Fruit fly (Drosophila melanogaster) whole organism, embryonic: ENCODE measurements around the gene Ctl1.

Source experiments
- Atf-2 ChIP-seq: fragments of 200-800 bp; sonication (Bioruptor generic); optimal IDR thresholded peaks from 2 replicates; lab custom pipeline; 2016; ENCODE audit warnings: missing biosample characterization, missing genetic modification characterization
- Atf3 ChIP-seq: fragments of 200-800 bp; sonication (Bioruptor generic); optimal IDR thresholded peaks from 3 replicates; lab custom pipeline; 2016; ENCODE audit warnings: missing biosample characterization, missing genetic modification characterization
- Bdp1 ChIP-seq: fragments of 200-800 bp; sonication (Bioruptor generic); optimal IDR thresholded peaks from 3 replicates; lab custom pipeline; 2016; ENCODE audit warnings: missing biosample characterization, missing genetic modification characterization
- Blimp-1 ChIP-seq: fragments of 200-800 bp; sonication (Bioruptor generic); optimal IDR thresholded peaks from 3 replicates; lab custom pipeline; 2018; ENCODE audit warnings: missing biosample characterization, missing genetic modification characterization, mild to moderate bottlenecking, moderate library complexity, missing genetic modification reagents
- CG1024 ChIP-seq: fragments of 200-800 bp; sonication (Bioruptor generic); IDR thresholded peaks from 2 replicates; pipeline ENCODE4 v1.3.6; 2022; ENCODE audit warnings: missing biosample characterization, missing genetic modification characterization
- CG10321 ChIP-seq: fragments of 200-800 bp; sonication (Bioruptor generic); IDR thresholded peaks from 2 replicates; pipeline ENCODE4 v1.3.6; 2022; ENCODE audit warnings: missing biosample characterization, missing genetic modification characterization
- CG11696 ChIP-seq: fragments of 200-800 bp; sonication (Bioruptor generic); IDR thresholded peaks from 2 replicates; pipeline ENCODE4 v1.3.6; 2022; ENCODE audit warnings: missing biosample characterization, missing genetic modification characterization
- CG1233 ChIP-seq: fragments of 200-800 bp; sonication (Bioruptor generic); optimal IDR thresholded peaks from 4 replicates; lab custom pipeline; 2018; ENCODE audit warnings: missing biosample characterization, mild to moderate bottlenecking, missing genetic modification characterization
- CG18619 ChIP-seq: fragments of 200-800 bp; sonication (Bioruptor generic); optimal IDR thresholded peaks from 3 replicates; lab custom pipeline; 2017; ENCODE audit warnings: missing biosample characterization, mild to moderate bottlenecking, missing genetic modification characterization
- CG2129 ChIP-seq: fragments of 200-800 bp; sonication (Bioruptor generic); IDR thresholded peaks from 2 replicates; pipeline ENCODE4 v1.3.6; 2022; ENCODE audit warnings: missing biosample characterization, missing genetic modification characterization; ENCODE audit not compliant: partially characterized antibody
- CG2712 ChIP-seq: fragments of 200-800 bp; optimal IDR thresholded peaks from 3 replicates; lab custom pipeline; 2019; ENCODE audit warnings: missing biosample characterization, mild to moderate bottlenecking, missing genetic modification characterization, moderate library complexity
- CG34224 ChIP-seq: fragments of 200-800 bp; sonication (Bioruptor generic); IDR thresholded peaks from 3 replicates; pipeline ENCODE4 v1.3.6; 2022; ENCODE audit warnings: missing biosample characterization, missing genetic modification characterization; ENCODE audit not compliant: partially characterized antibody
- CG3995 ChIP-seq: fragments of 200-800 bp; sonication (Bioruptor generic); optimal IDR thresholded peaks from 3 replicates; lab custom pipeline; 2016; ENCODE audit warnings: missing biosample characterization, missing genetic modification characterization
- CG4854 ChIP-seq: fragments of 200-800 bp; sonication (Bioruptor generic); optimal IDR thresholded peaks from 2 replicates; lab custom pipeline; 2016; ENCODE audit warnings: missing biosample characterization, missing genetic modification characterization, inconsistent platforms
- CG7357 ChIP-seq: fragments of 200-800 bp; sonication (Bioruptor generic); IDR thresholded peaks from 3 replicates; pipeline ENCODE4 v1.3.6; 2022; ENCODE audit warnings: missing biosample characterization, missing genetic modification characterization
- CG7839 ChIP-seq: fragments of 200-800 bp; sonication (Bioruptor generic); optimal IDR thresholded peaks from 3 replicates; lab custom pipeline; 2018; ENCODE audit warnings: missing biosample characterization, mild to moderate bottlenecking, missing genetic modification characterization, moderate library complexity
- CG9609 ChIP-seq: fragments of 200-800 bp; sonication (Bioruptor generic); optimal IDR thresholded peaks from 3 replicates; lab custom pipeline; 2016; ENCODE audit warnings: missing biosample characterization, missing genetic modification characterization
- E2f2 ChIP-seq: fragments of 200-800 bp; sonication (Bioruptor generic); IDR thresholded peaks from 2 replicates; pipeline ENCODE4 v1.3.6; 2022; ENCODE audit warnings: missing biosample characterization, missing genetic modification characterization
- Hr78 ChIP-seq, 2 experiments: fragments of 200-800 bp in 1 of 2; fragments of >200 bp in 1 of 2; sonication (Bioruptor generic) in 1 of 2; optimal IDR thresholded peaks; 2 replicates each; lab custom pipeline; 2017 to 2019; ENCODE audit warnings: missing biosample characterization in 2 of 2, missing genetic modification characterization in 2 of 2, mild to moderate bottlenecking in 1 of 2, moderate library complexity in 1 of 2
- Lhr ChIP-seq: fragments of 200-800 bp; sonication (Bioruptor generic); optimal IDR thresholded peaks from 3 replicates; lab custom pipeline; 2017; ENCODE audit warnings: mild to moderate bottlenecking, missing biosample characterization, missing genetic modification reagents, missing genetic modification characterization
- NK7.1 ChIP-seq: fragments of 200-800 bp; sonication (Bioruptor generic); optimal IDR thresholded peaks from 3 replicates; lab custom pipeline; 2016; ENCODE audit warnings: missing biosample characterization, missing genetic modification characterization
- NfI ChIP-seq: fragments of 200-800 bp; sonication (Bioruptor generic); optimal IDR thresholded peaks from 3 replicates; lab custom pipeline; 2018; ENCODE audit warnings: missing biosample characterization, mild to moderate bottlenecking, missing genetic modification characterization, moderate library complexity
- Sox102F ChIP-seq: fragments of 200-800 bp; sonication (Bioruptor generic); optimal IDR thresholded peaks from 2 replicates; lab custom pipeline; 2018; ENCODE audit warnings: missing biosample characterization, mild to moderate bottlenecking, missing genetic modification characterization, moderate library complexity
- ash1 ChIP-seq: fragments of 200-800 bp; sonication (Bioruptor generic); optimal IDR thresholded peaks from 2 replicates; lab custom pipeline; 2018; ENCODE audit warnings: missing biosample characterization, mild to moderate bottlenecking, missing genetic modification characterization
- bbx ChIP-seq: fragments of 200-800 bp; sonication (Bioruptor generic); IDR thresholded peaks from 2 replicates; pipeline ENCODE4 v1.3.6; 2022; ENCODE audit warnings: missing biosample characterization, missing genetic modification characterization; ENCODE audit not compliant: partially characterized antibody
- bowl ChIP-seq: fragments of 200-800 bp; sonication (Bioruptor generic); IDR thresholded peaks from 2 replicates; pipeline ENCODE4 v1.3.6; 2022; ENCODE audit warnings: missing biosample characterization, missing genetic modification characterization
- dan ChIP-seq: fragments of 200-800 bp; sonication (Bioruptor generic); IDR thresholded peaks from 2 replicates; pipeline ENCODE4 v1.3.6; 2022; ENCODE audit warnings: missing biosample characterization, missing genetic modification characterization
- dimm ChIP-seq: fragments of 200-800 bp; sonication (Bioruptor generic); IDR thresholded peaks from 2 replicates; pipeline ENCODE4 v1.3.6; 2022; ENCODE audit warnings: missing biosample characterization, missing genetic modification characterization
- en ChIP-seq: fragments of 200-800 bp; sonication (Bioruptor generic); optimal IDR thresholded peaks from 2 replicates; lab custom pipeline; 2016; ENCODE audit warnings: missing biosample characterization, missing genetic modification characterization
- esg ChIP-seq: fragments of 200-800 bp; sonication (Bioruptor generic); conservative IDR thresholded peaks from 2 replicates; pipeline ENCODE4 v1.3.6; 2022; ENCODE audit warnings: missing biosample characterization, missing genetic modification characterization
- ham ChIP-seq: fragments of 200-800 bp; sonication (Bioruptor generic); IDR thresholded peaks from 2 replicates; pipeline ENCODE4 v1.3.6; 2022; ENCODE audit warnings: missing biosample characterization, missing genetic modification characterization
- jigr1 ChIP-seq: fragments of 200-800 bp; sonication (Bioruptor generic); IDR thresholded peaks from 3 replicates; pipeline ENCODE4 v1.3.6; 2022; ENCODE audit warnings: missing biosample characterization, missing genetic modification characterization
- kay ChIP-seq: fragments of 200-800 bp; sonication (Bioruptor generic); optimal IDR thresholded peaks from 2 replicates; lab custom pipeline; 2016; ENCODE audit warnings: missing biosample characterization, missing genetic modification characterization
- mam ChIP-seq: fragments of 200-800 bp; sonication (Bioruptor generic); optimal IDR thresholded peaks from 3 replicates; lab custom pipeline; 2016; ENCODE audit warnings: missing biosample characterization, missing genetic modification characterization
- nau ChIP-seq: fragments of 200-800 bp; sonication (Bioruptor generic); optimal IDR thresholded peaks from 3 replicates; lab custom pipeline; 2017; ENCODE audit warnings: missing biosample characterization, mild to moderate bottlenecking, missing genetic modification characterization, missing genetic modification reagents
- psq ChIP-seq: fragments of 200-800 bp; sonication (Bioruptor generic); optimal IDR thresholded peaks from 2 replicates; lab custom pipeline; 2017; ENCODE audit warnings: missing biosample characterization, missing genetic modification characterization
- repo ChIP-seq: fragments of 200-800 bp; sonication (Bioruptor generic); optimal IDR thresholded peaks from 2 replicates; lab custom pipeline; 2016; ENCODE audit warnings: missing biosample characterization, missing genetic modification characterization
- sc ChIP-seq, 3 experiments: fragments of >200 bp in 2 of 3; fragments of 200-800 bp in 1 of 3; sonication (Bioruptor generic) in 1 of 3; optimal IDR thresholded peaks; 2 replicates in 2 of 3; 3 replicates in 1 of 3; lab custom pipeline; 2017; ENCODE audit warnings: mild to moderate bottlenecking in 1 of 3, missing biosample characterization in 1 of 3, missing genetic modification characterization in 1 of 3, missing genetic modification reagents in 1 of 3
- sd ChIP-seq: fragments of 200-800 bp; sonication (Bioruptor generic); optimal IDR thresholded peaks from 3 replicates; lab custom pipeline; 2018; ENCODE audit warnings: missing biosample characterization, mild to moderate bottlenecking, missing genetic modification characterization, moderate library complexity
- sim ChIP-seq: fragments of 200-800 bp; sonication (Bioruptor generic); IDR thresholded peaks from 2 replicates; pipeline ENCODE4 v1.3.6; 2022; ENCODE audit warnings: missing biosample characterization, missing genetic modification characterization
- so ChIP-seq: fragments of 200-800 bp; sonication (Bioruptor generic); IDR thresholded peaks from 3 replicates; pipeline ENCODE4 v1.3.6; 2022; ENCODE audit warnings: missing biosample characterization, missing genetic modification characterization
- tgo ChIP-seq: fragments of 200-800 bp; sonication (Bioruptor generic); IDR thresholded peaks from 3 replicates; pipeline ENCODE4 v1.3.6; 2022; ENCODE audit warnings: missing biosample characterization, missing genetic modification characterization
- tin ChIP-seq: fragments of 200-800 bp; sonication (Bioruptor generic); optimal IDR thresholded peaks from 3 replicates; lab custom pipeline; 2016; ENCODE audit warnings: missing biosample characterization, missing genetic modification characterization
- vvl ChIP-seq: fragments of 200-800 bp; sonication (Bioruptor generic); IDR thresholded peaks from 2 replicates; pipeline ENCODE4 v1.3.6; 2022; ENCODE audit warnings: missing biosample characterization, missing genetic modification characterization
- wek ChIP-seq: fragments of 200-800 bp; sonication (Bioruptor generic); optimal IDR thresholded peaks from 3 replicates; lab custom pipeline; 2018; ENCODE audit warnings: missing biosample characterization, mild to moderate bottlenecking, missing genetic modification characterization, moderate library complexity
- wor ChIP-seq: fragments of 200-800 bp; sonication (Bioruptor generic); IDR thresholded peaks from 2 replicates; pipeline ENCODE4 v1.3.6; 2022; ENCODE audit warnings: missing biosample characterization, missing genetic modification characterization
- zfh2 ChIP-seq: fragments of 200-800 bp; sonication (Bioruptor generic); optimal IDR thresholded peaks from 2 replicates; lab custom pipeline; 2016; ENCODE audit warnings: missing biosample characterization, missing genetic modification characterization

The Ctl1 gene

dm6 chr3L:4304244-4304959 lies 26.6 kb downstream of the Ctl1 start (continued):
- TF ChIP-seq en (GFP tag; lab: Kevin White, UChicago), result no peak
- TF ChIP-seq CG2712, result peak; percentile 33
- peak; percentile 96 for TF ChIP-seq Blimp-1 (GFP tag; lab: Kevin White, UChicago)
- no peak for TF ChIP-seq CG9609 (GFP tag; lab: Kevin White, UChicago)

dm6 chr3L:4307691-4308383 lies 30.1 kb downstream of the Ctl1 start, which contains the start of gene dyl:
Gene dyl, minus strand, starts transcription at chr3L:4307718.
- TF ChIP-seq bowl (GFP tag; lab: Robert Waterston, UW) (no peak), bbx (GFP tag; lab: Robert Waterston, UW) (0 out of 2 replicates have a peak, but pooled peaks have one; percentile 3), Bdp1 (no peak), CG10321 (GFP tag; lab: Robert Waterston, UW) (no peak), esg (GFP tag; lab: Robert Waterston, UW) (no peak), sim (GFP tag; lab: Robert Waterston, UW) (no peak), Hr78 (GFP tag; optimal IDR thresholded peaks at IDR 0.05; lab: Kevin White, UChicago) (peak in 1 of 2 experiments; percentile 68), CG4854 (no peak), kay (GFP tag; lab: Kevin White, UChicago) (no peak), mam (GFP tag; lab: Kevin White, UChicago) (no peak), Lhr (no peak), CG7357 (GFP tag; lab: Robert Waterston, UW) (no peak), NfI (GFP tag; lab: Kevin White, UChicago) (no peak), psq (GFP tag; lab: Kevin White, UChicago) (no peak), tgo (GFP tag; lab: Robert Waterston, UW) (no peak), dan (GFP tag; lab: Robert Waterston, UW) (no peak), wek (GFP tag; lab: Kevin White, UChicago) (no peak), CG34224 (GFP tag; lab: Robert Waterston, UW) (no peak), CG3995 (GFP tag; lab: Kevin White, UChicago) (no peak), ham (GFP tag; lab: Robert Waterston, UW) (no peak), zfh2 (no peak), E2f2 (GFP tag; lab: Robert Waterston, UW) (no peak), wor (GFP tag; lab: Robert Waterston, UW) (no peak), vvl (peak; percentile 55; the same call in 1 of the 2 replicates), CG1233 (GFP tag; lab: Kevin White, UChicago) (no peak), tin (GFP tag; lab: Kevin White, UChicago) (no peak), NK7.1 (no peak), so (GFP tag; lab: Robert Waterston, UW) (no peak), CG1024 (GFP tag; lab: Robert Waterston, UW) (no peak), sd (tag; lab: Kevin White, UChicago) (peak; percentile 33), CG18619 (GFP tag; lab: Kevin White, UChicago) (no peak), Atf3 (no peak), CG11696 (GFP tag; lab: Robert Waterston, UW) (no peak), nau (GFP tag; lab: Kevin White, UChicago) (no peak), Sox102F (GFP tag; lab: Kevin White, UChicago) (no peak), CG7839 (no peak), Atf-2 (GFP tag; lab: Kevin White, UChicago) (no peak), ash1 (no peak), sc (optimal IDR thresholded peaks at IDR 0.05; lab: Kevin White, UChicago) (no peak), sc (GFP tag; optimal IDR thresholded peaks at IDR 0.05; lab: Kevin White, UChicago) (no peak), dimm (GFP tag; lab: Robert Waterston, UW) (no peak), jigr1 (GFP tag; lab: Robert Waterston, UW) (no peak), CG2129 (GFP tag; lab: Robert Waterston, UW) (no peak), repo (GFP tag; lab: Kevin White, UChicago) (no peak), CG2712 (no peak)
